Worm (Caenorhabditis elegans) whole organism, mixed stage, embryonic: ENCODE data around the gene abcx-1.

Source experiments
- drap-1 ChIP-seq: fragments of 200-800 bp; sonication (Bioruptor generic); optimal IDR thresholded peaks from 3 replicates; lab custom pipeline; 2018; ENCODE audit warnings: mild to moderate bottlenecking, missing genetic modification characterization, missing compliant biosample characterization
- elt-3 ChIP-seq: fragments of 150-350 bp; optimal IDR thresholded peaks from 2 replicates; lab custom pipeline; 2014; ENCODE audit warnings: missing biosample characterization, missing genetic modification characterization
- ham-2 ChIP-seq: fragments of 200-800 bp; sonication (Bioruptor generic); optimal IDR thresholded peaks from 2 replicates; lab custom pipeline; 2018; ENCODE audit warnings: mild to moderate bottlenecking, missing genetic modification characterization, missing compliant biosample characterization
- lin-32 ChIP-seq: fragments of 200-800 bp; sonication (Bioruptor generic); optimal IDR thresholded peaks from 2 replicates; lab custom pipeline; 2018; ENCODE audit warnings: mild to moderate bottlenecking, missing genetic modification characterization, missing compliant biosample characterization
- lsy-2 ChIP-seq: fragments of 150-350 bp; optimal IDR thresholded peaks from 2 replicates; lab custom pipeline; 2014; ENCODE audit warnings: missing biosample characterization, missing genetic modification characterization
- nhr-12 ChIP-seq: fragments of 150-350 bp; optimal IDR thresholded peaks from 2 replicates; lab custom pipeline; 2014; ENCODE audit warnings: missing biosample characterization, missing genetic modification characterization
- nhr-237 ChIP-seq: fragments of 150-350 bp; optimal IDR thresholded peaks from 2 replicates; lab custom pipeline; 2014; ENCODE audit warnings: missing biosample characterization, missing genetic modification characterization
- nhr-76 ChIP-seq: sonication (generic microtip); optimal IDR thresholded peaks from 2 replicates; lab custom pipeline; 2017; ENCODE audit warnings: missing biosample characterization, missing genetic modification characterization
- pha-4 ChIP-seq: fragments of 150-350 bp; optimal IDR thresholded peaks from 2 replicates; lab custom pipeline; 2018; ENCODE audit warnings: missing biosample characterization, missing genetic modification reagents, missing genetic modification characterization
- sem-2 ChIP-seq: fragments of 200-800 bp; sonication (Bioruptor generic); optimal IDR thresholded peaks from 2 replicates; lab custom pipeline; 2018; ENCODE audit warnings: mild to moderate bottlenecking, missing genetic modification characterization, missing compliant biosample characterization
- snpc-4 ChIP-seq: fragments of 150-350 bp; optimal IDR thresholded peaks from 2 replicates; lab custom pipeline; 2014; ENCODE audit warnings: missing biosample characterization, missing genetic modification characterization
- unc-39 ChIP-seq: fragments of 150-350 bp; optimal IDR thresholded peaks from 2 replicates; lab custom pipeline; 2014; ENCODE audit warnings: missing biosample characterization, missing genetic modification characterization

ce11 chrII:6482762-6483161, 49.2 kb upstream of the abcx-1 start:
- TF ChIP-seq nhr-76 (tag; lab: Kevin White, UChicago) = no peak
- no peak for TF ChIP-seq elt-3
- TF ChIP-seq ham-2 (GFP tag; lab: Kevin White, UChicago) = no peak
- no peak for TF ChIP-seq sem-2
- TF ChIP-seq unc-39 (tag; lab: Kevin White, UChicago) = no peak
- TF ChIP-seq nhr-237 (tag; lab: Kevin White, UChicago) = no peak
- no peak for TF ChIP-seq nhr-12 (tag; lab: Kevin White, UChicago)
- no peak for TF ChIP-seq pha-4 (tag; lab: Kevin White, UChicago)
- no peak for TF ChIP-seq snpc-4 (tag; lab: Kevin White, UChicago)
- no peak for TF ChIP-seq lsy-2 (tag; lab: Kevin White, UChicago)
- TF ChIP-seq drap-1 = no peak
- no peak for TF ChIP-seq lin-32 (GFP tag; lab: Kevin White, UChicago)
